Worm (Caenorhabditis elegans) whole organism, L4/young adult: ENCODE results near the gene F31D5.2.
"Not testable (repeated sequence)": the region's sequence is repeated elsewhere in the genome, so short reads cannot be mapped to it uniquely, and the experiment has no call there.

Experiments used
- W03F9.2 ChIP-seq: fragments of 150-350 bp; optimal IDR thresholded peaks from 2 replicates; lab custom pipeline; 2014; ENCODE audit warnings: missing biosample characterization, missing genetic modification characterization
- dao-5 ChIP-seq: sonication (generic microtip); optimal IDR thresholded peaks from 2 replicates; lab custom pipeline; 2016; ENCODE audit warnings: missing genotype, missing genetic modification characterization, moderate library complexity, missing compliant biosample characterization
- him-1 ChIP-seq: sonication (generic microtip); optimal IDR thresholded peaks from 2 replicates; lab custom pipeline; 2016; ENCODE audit warnings: missing genotype, missing genetic modification reagents, missing genetic modification characterization, missing compliant biosample characterization

Gene F31D5.2

DNA sequence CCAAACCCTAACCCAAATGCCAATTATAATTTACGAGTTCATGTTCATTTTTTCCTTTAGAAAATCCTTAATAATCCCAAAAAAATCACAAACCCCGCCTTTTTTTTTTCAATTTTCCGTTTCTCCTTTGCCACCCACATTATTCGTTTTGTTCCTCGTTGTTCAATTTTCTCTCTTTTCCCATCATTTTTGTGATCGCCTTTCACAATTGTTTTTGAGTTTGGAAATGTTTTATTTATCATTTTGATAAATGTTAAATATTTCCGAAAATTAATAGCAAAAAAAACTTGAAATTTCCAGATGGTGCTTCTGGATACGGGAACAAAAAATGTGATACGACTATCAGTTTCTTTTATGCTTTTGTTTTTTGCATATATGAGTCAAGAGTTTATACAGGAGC lies at the start of gene F31D5.2:
TSS of gene F31D5.2 (plus strand) at position 301 of the 400 bp plus-strand sequence.
- TF ChIP-seq dao-5 (tag; lab: Kevin White, UChicago) (no peak), him-1 (no peak), W03F9.2 (tag; lab: Kevin White, UChicago) (no peak)

DNA sequence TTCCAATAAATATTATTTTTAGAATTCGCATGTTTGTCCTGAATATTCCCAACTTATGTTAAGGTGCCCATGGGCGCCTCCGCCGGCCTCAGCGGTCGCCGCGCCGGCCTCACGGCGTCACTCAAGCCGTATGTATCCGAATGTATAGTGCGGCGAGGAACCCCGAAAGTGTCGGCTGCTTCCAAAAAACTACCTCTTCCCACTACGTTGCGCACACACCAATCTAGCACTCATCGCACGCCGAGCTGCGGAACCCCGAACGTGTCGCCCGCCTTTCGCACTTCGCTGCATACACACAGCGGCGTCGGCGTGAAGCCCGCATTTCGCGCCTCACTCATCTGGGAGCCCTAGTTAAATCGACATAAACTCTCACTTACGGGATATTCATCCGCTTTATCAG lies 47.6 kb upstream of the F31D5.2 start:
- TF ChIP-seq dao-5 (tag; lab: Kevin White, UChicago) (no peak), him-1 (no peak), W03F9.2 (tag; lab: Kevin White, UChicago) (no peak)

DNA sequence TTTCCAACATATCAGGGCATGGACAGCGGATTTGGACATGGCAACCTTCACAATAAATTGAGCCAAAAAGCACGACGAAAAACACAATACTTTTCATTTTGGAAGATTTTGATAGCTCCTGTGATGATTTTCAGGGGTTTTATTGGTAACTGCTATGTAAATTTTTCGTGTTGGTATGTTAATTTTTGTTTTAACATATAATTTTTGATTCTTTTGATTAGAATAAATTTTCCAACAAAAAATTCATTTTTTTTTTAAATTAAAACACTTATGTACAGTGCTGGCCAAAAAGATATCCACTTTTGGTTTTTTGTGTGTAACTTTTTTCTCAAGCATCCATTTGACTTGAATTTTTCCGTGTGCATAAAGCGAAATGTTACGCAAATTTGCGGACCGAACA lies 47.0 kb upstream of the F31D5.2 start, which contains the start of gene R03H10.4:
TSS of gene R03H10.4 (minus strand) at position 101 of the 400 bp plus-strand sequence.
- not testable (repeated sequence) for TF ChIP-seq dao-5 (tag; lab: Kevin White, UChicago); W03F9.2 (tag; lab: Kevin White, UChicago); him-1

DNA sequence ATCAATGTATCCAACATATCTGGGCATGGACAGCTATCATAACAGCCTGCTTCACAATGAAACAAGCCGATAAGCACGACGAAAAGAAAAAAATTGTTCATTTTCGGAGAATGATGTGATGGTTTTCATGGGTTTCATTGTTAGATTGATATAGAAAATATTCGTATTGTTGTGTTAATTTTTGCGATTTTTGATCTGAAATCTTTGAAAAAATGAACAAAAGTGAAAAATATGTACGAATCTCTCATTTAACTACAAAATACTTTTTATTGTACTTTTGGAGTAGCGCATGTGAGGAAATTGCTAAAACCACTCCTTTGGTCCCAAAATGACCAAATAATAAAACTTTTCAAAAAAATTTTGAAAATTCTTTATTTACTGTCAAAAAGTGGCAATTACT lies 44.9 kb upstream of the F31D5.2 start, which contains the start of gene R03H10.5:
TSS of gene R03H10.5 (minus strand) at position 101 of the 400 bp plus-strand sequence.
- TF ChIP-seq dao-5 (tag; lab: Kevin White, UChicago) (no peak), W03F9.2 (tag; lab: Kevin White, UChicago) (no peak), him-1 (no peak)

DNA sequence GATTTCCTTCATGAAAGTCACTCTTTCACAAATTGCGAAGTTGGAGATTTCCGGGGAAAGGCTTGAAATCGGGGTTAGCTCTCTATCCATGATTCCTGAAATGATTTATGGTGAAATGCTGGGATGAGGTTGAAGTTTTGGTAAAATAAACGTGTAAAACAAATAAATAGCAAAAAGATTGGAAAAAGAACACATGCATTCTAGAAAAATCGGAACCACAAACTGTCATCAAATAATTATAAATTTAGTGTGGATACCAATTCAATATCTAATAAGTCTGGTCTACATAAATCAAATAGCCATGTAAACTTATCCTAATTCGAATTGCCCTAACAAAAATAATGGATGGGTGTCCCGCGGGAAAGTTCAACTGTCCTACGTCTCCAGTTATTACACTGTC lies 42.0 kb upstream of the F31D5.2 start, which contains the start of gene R03H10.6:
TSS of gene R03H10.6 (minus strand) at position 101 of the 400 bp plus-strand sequence.
- TF ChIP-seq dao-5 (tag; lab: Kevin White, UChicago) (no peak), him-1 (no peak), W03F9.2 (tag; lab: Kevin White, UChicago) (no peak)

DNA sequence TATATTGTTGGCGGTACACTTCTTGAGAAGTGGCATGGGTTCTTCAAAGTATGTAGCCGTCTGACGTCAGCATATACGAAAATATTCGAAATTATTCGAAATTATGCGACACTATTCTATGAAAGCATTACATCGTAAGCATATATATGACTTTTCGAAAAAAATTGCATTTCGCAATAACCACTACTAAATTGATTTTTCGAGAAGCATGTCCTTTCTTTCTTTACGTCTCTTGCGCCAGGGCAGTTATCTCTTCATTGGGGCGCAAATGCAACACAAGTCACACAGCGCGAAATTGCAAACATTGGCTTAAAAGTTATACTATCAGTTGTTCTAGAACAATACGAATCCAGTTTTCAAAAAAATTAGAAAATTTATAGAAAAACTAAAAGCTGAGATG lies 41.6 kb upstream of the F31D5.2 start:
- no peak for TF ChIP-seq dao-5 (tag; lab: Kevin White, UChicago)
- TF ChIP-seq W03F9.2 (tag; lab: Kevin White, UChicago), result no peak
- TF ChIP-seq him-1, result no peak

DNA sequence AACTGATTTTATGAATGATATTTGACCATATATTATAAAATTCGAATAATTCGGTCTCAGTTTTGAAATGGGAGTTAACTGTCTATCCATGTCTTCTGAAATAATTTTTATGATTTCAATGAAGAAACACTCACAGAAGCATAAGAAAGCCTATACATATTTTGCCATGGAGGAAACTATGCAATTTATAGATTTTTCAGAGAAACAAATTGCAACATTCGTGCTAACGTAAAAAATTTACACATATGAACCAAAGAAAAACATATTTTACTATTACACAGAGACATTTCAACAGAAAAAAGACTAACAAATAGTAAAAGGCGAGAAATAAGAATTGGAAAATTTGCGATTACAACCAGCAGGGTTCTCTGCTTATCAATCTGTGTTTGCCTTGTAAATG lies 36.6 kb upstream of the F31D5.2 start, which contains the start of gene R03H10.7:
TSS of gene R03H10.7 (minus strand) at position 101 of the 400 bp plus-strand sequence.
- TF ChIP-seq him-1 (no peak), W03F9.2 (tag; lab: Kevin White, UChicago) (no peak), dao-5 (tag; lab: Kevin White, UChicago) (no peak)

DNA sequence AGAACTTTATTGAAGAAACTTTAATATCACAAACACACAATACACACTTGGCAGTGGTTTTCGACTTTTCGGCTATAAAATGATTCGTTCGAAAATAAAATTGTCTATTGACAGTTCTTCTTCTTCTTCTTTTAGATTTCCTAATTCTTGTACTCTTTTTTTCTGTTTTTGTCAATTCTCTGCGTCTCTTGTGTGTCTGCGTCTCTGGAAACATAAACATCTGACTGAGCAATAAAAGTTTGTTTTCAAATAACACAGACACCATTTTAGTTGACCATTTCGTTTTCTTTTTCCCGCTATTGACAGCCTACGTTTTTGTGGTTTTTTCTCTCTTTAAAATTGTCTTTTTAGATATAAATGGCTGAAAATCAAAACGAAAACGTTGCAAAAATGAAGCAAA lies 35.5 kb upstream of the F31D5.2 start, which contains the start of gene R03H10.1:
TSS of gene R03H10.1 (plus strand) at position 352 of the 400 bp plus-strand sequence.
- no peak for TF ChIP-seq W03F9.2 (tag; lab: Kevin White, UChicago)
- TF ChIP-seq dao-5 (tag; lab: Kevin White, UChicago), result no peak
- no peak for TF ChIP-seq him-1

DNA sequence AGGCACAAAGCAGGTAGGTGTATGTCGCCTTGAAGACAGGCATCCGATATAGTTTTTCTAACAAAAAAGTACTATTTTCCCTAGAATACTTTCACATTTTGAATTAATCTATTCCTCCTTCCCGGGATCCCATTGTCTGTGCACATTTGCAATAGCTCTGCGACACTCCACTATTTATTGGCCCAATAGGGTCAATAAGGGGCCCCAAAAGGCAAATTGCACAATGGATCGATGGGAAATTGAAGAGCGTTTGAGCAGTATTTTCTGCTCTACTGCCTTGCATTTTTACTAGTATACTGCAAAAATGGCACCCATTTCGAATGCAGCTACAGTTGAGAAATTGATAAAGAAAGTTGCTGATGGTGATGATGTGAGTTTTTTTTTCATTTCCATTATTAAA lies 33.1 kb upstream of the F31D5.2 start, which contains the start of gene R03H10.11:
TSS of gene R03H10.11 (plus strand) at position 301 of the 400 bp plus-strand sequence.
- no peak for TF ChIP-seq him-1
- no peak for TF ChIP-seq dao-5 (tag; lab: Kevin White, UChicago)
- no peak for TF ChIP-seq W03F9.2 (tag; lab: Kevin White, UChicago)

DNA sequence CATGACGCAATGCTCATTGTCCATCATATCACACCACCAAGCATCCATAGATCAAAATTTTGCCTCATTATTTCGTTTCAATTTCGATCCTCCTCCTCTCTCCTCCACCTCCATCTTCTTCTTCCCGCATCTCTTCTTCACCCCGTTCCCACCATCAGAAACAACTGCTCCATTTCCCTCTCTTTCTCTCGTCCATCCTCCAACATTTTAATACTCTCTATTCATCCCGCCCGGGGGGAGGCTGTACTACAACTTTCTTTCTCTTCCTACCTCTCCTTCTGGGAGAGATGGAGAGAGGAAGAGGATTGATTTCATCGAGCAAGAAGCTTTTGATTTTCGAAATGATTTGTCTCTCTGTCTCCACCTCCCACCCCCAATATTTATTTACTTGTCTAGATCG lies 31.4 kb upstream of the F31D5.2 start:
- TF ChIP-seq dao-5 (tag; lab: Kevin White, UChicago) (no peak), him-1 (no peak), W03F9.2 (tag; lab: Kevin White, UChicago) (no peak)

DNA sequence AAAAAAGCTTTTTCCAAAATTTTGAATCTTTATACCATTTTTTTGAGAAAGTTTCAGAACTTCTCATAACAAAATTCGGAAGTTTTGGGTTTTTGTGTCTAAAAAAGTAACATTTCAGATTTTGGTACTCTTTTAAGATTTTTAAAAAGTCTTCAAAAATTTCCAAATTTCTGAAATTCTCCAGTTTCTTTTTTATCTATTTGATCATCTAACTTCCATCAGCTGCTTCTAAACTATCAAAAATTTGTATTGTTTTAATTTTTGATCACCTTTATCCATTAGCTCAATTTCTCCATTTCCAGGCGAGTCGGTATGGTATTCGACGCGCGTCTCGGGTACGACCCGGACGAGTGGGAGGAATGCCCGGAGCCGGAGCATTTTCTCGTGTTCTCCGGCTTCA lies 29.1 kb upstream of the F31D5.2 start, which contains the start of gene cpna-1:
TSS of gene cpna-1 (plus strand) at position 301 of the 400 bp plus-strand sequence.
- TF ChIP-seq dao-5 (tag; lab: Kevin White, UChicago) (no peak), him-1 (no peak), W03F9.2 (tag; lab: Kevin White, UChicago) (no peak)

DNA sequence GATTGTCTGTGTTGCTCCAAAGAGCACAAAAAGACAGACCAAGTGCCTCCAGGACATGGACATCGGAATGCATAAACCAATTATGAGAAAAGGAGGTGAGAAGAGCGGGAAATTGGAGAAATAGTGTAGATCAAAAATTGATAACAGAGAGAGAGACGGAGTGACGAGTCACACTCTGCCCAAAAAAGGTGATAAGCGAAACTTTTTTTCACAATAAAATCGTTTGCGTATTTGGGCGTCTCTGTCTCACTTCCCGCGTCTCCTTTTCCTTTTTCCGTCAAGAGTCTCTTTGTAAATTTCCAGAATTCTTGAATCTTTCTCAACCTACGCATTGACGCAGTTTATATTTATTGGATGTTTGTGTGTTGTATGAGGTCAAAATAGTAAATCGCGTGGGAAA lies 21.3 kb upstream of the F31D5.2 start, which contains the start of gene mth-2:
TSS of gene mth-2 (minus strand) at position 188 of the 400 bp plus-strand sequence.
- TF ChIP-seq W03F9.2 (tag; lab: Kevin White, UChicago) (no peak), dao-5 (tag; lab: Kevin White, UChicago) (no peak), him-1 (no peak)

DNA sequence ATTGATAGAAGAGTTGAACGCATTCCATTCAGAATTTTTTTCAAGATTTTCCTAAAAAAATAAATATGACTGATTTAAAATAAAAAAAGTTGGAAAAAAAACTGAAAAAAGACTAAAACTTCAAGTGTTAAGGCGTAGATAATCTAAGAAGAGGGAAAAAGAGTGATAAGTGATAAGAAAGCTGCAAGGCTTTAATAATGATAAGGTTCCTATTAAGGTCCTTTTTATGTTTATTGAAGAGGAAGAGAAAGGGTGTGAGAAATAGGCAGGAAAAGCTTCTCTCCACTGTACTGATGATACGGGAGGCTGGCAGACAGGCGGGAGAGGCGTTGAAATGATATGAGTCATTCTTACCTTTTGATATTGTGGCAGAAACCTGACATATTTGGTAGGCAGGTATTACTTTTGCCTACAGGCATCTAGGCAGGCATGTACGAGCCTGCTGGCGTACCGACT lies 11.7 kb upstream of the F31D5.2 start, which contains the start of gene mth-1:
TSS of gene mth-1 (minus strand) at position 51 of the 456 bp plus-strand sequence.
- TF ChIP-seq him-1 (no peak), W03F9.2 (tag; lab: Kevin White, UChicago) (no peak), dao-5 (tag; lab: Kevin White, UChicago) (no peak)

DNA sequence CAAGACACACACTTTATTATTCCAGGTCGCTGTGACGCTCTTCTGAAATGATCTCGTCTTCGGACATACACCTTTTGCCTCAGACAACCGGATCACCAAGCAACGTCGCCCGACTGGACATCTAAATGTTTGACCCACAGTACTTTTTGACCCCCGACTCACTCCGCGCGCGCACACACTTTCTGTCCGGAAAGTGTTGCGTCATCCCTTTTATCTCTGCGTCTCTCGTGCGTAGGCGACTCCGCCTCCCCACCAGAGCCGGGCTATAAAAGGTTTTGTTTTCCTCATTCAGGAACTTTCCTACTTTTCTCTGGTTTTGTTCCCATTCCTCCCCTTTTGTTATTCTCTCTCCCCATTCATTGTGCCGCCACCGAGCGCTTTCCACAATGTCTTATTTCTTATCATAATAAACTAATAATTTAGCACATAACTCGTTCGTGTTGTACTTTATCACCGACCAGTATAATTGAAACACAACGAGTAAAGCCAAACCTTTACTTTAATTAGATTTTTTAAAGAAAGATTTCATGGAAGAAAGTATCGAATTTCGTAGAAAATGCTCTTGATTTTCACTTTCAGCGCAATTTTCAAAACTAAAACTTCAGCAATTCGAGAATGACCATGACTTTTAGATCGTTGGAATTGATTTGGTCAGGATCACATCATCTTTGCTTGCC lies 6.2 kb upstream of the F31D5.2 start, which contains the start of gene F31D5.6:
TSS of gene F31D5.6 (plus strand) at position 627 of the 677 bp plus-strand sequence.
- no peak for TF ChIP-seq dao-5 (tag; lab: Kevin White, UChicago)
- TF ChIP-seq W03F9.2 (tag; lab: Kevin White, UChicago), result no peak
- TF ChIP-seq him-1, result no peak
